Fruit fly (Drosophila melanogaster) Kc167 (cell line): ENCODE results near the gene apolpp.
A peak's percentile ranks its signal among the peaks of the same experiment; 100 is the strongest.

Experiments used
- Myc ChIP-seq: fragments of >200 bp; optimal IDR thresholded peaks from 2 replicates; lab custom pipeline; 2017; ENCODE audit warnings: missing external identifiers
- Sin3A ChIP-seq: fragments of >200 bp; optimal IDR thresholded peaks from 2 replicates; lab custom pipeline; 2018; ENCODE audit warnings: missing external identifiers
- h ChIP-seq: fragments of >200 bp; optimal IDR thresholded peaks from 3 replicates; lab custom pipeline; 2018; ENCODE audit warnings: missing external identifiers
- insv ChIP-seq: fragments of >200 bp; optimal IDR thresholded peaks from 3 replicates; lab custom pipeline; 2018; ENCODE audit warnings: missing external identifiers
- psq ChIP-seq: fragments of >200 bp; optimal IDR thresholded peaks from 2 replicates; lab custom pipeline; 2017; ENCODE audit warnings: missing external identifiers
- ttk ChIP-seq: sonication (Bioruptor generic); optimal IDR thresholded peaks from 2 replicates; lab custom pipeline; 2017; ENCODE audit warnings: missing external identifiers

apolpp gene

DNA sequence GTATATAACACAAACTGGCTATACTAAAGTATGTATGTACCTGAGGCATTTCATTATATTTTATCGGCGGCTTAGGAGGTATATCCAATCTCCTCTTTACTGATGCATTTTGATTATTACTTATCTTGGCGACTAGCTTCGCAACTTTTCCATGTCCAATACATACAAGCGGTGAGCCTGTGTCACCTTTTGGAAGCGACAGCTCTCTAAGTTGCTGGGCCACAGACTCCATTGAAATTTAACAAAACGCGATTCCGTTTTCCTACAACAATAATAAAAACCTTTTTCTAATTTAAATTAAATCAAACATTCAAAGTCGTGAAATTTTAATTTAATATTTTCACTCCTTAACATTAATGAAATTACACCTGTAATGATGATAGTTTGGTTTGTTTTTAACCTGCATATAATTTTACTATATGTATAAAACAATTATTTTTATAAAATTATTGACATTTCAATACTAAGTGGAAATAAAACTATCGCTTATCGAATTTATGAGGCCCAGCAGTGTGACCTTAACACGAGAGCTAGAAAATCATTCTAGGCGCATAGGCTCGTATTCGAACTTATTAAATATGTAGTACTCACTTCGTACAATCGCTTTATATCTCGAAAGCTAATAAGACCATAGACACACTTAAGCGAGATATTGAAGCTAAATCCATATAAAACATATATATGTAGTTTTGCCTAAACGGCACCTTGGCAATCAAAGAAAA, at the start of gene apolpp:
TSS of gene apolpp (plus strand) at position 597 of the 722 bp plus-strand sequence.
- TF ChIP-seq ttk (lab: Kevin White, UChicago) (no peak), insv (lab: Kevin White, UChicago) (no peak), Myc (lab: Kevin White, UChicago) (no peak), h (no peak), psq (lab: Kevin White, UChicago) (no peak), Sin3A (lab: Kevin White, UChicago) (no peak)

DNA sequence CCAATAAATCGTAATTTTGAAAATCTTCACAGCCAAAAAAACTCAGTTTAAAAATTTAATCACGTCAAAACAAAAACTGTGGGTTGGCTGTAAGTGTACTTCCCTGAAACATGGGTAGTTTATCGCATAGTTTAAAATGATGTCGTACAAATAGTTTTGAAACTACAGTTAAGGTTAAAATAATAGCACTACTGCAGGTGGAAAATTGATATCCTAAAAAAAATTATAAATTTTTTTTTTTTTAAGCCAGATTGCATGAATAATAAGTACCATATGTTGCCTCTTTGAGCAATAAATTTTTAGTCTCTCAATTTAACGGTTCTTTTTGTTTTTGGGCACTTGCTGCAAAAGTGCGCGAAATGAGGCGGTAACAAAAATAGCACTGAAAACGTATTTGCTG, 35.7 kb upstream of the apolpp start:
- TF ChIP-seq psq (lab: Kevin White, UChicago) (no peak), h (no peak), Sin3A (lab: Kevin White, UChicago) (no peak), insv (lab: Kevin White, UChicago) (no peak), Myc (lab: Kevin White, UChicago) (no peak), ttk (lab: Kevin White, UChicago) (no peak)

DNA sequence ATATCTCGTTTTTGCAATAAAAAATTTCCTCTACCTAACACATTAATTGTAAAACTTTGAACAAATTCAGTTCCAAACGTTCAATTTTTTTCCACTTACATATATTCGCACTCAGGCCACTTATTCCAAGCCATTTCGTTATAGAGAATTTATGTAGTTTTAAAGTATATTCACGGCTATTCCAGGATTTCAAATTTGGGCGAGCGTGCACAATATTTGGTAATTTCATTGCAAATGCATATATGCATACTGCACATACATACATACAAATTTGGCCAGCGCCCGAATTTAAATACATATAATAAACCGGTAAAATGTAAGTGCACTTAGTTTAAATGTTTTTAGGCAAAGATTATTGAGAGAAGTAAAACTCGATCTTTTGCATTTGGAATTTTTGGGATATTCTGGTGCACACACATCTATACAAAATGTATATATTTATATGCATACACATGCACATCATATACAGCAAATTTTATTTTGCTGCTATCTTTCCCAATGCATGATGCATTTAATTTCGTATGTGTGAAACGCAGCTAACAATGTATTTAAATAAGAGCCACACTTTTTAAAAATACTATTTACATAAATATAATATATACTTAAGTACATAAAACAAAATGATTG, 34.5 kb upstream of the apolpp start:
- TF ChIP-seq h (no peak), psq (lab: Kevin White, UChicago) (no peak), insv (lab: Kevin White, UChicago) (no peak), Myc (lab: Kevin White, UChicago) (no peak), Sin3A (lab: Kevin White, UChicago) (no peak), ttk (lab: Kevin White, UChicago) (no peak)

DNA sequence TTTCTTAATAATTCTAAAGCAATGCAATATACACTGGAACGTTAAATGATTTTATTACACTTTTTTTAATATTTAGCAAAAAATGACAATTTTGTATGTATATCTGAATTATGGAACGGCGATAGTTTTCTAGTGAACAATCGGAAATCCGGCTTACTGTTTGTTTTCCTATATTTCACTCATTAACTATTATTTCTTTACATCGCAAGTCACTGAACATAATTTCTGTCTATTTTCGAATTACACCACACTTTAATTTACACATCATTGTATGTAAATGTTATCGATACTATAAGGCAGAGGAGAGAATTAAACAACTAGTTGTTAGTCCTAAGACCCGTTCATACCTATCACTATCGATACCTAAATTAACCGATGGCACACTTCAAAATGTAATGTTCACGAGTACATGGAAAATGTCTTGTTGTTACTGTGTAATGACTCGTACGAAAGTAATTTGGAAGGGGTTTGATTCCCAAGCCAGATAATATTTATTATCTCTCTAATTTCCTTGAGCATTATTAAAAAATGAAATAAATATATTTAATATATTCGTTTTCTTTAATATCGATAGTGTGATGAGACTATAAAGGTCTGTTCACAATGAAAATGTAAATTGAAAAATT, 33.9 kb upstream of the apolpp start, which contains the start of gene PlexA:
TSS of gene PlexA (minus strand) at position 296 of the 626 bp plus-strand sequence.
- TF ChIP-seq insv (lab: Kevin White, UChicago) = no peak
- no peak for TF ChIP-seq h
- no peak for TF ChIP-seq Myc (lab: Kevin White, UChicago)
- TF ChIP-seq psq (lab: Kevin White, UChicago) = no peak
- no peak for TF ChIP-seq Sin3A (lab: Kevin White, UChicago)
- TF ChIP-seq ttk (lab: Kevin White, UChicago) = no peak

DNA sequence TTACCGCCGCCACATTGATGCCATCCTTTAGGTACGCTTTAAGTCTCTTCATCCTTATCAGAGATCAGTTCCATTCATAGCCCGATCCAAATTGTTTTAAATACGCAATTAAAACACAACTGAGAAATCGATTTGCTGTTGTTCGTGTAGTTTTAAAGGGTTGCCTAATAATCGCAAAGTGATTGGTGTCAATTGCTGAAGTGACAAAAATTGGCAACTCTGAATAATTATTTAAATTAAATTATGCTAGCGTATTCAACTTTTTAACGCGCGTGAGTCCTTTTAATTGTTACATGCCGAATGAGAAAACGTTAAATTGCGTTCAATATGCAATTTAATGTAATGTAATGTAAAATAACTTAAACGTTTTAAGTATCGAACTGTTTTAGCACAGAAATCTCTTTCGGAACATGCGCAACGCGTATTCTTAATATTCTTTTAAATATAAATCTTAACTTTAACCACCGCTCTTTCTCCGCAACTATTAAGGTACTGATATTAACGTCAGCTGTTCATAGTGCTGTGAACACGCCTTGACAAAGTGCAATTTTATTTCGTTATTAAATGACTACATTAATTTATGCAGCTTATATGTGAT, 31.5 kb upstream of the apolpp start, which contains the start of gene Mpv17:
TSS of gene Mpv17 (minus strand) at position 164 of the 598 bp plus-strand sequence.
- TF ChIP-seq Sin3A (lab: Kevin White, UChicago) (no peak), h (no peak), insv (lab: Kevin White, UChicago) (no peak), Myc (lab: Kevin White, UChicago) (no peak), ttk (lab: Kevin White, UChicago) (no peak), psq (lab: Kevin White, UChicago) (no peak)

DNA sequence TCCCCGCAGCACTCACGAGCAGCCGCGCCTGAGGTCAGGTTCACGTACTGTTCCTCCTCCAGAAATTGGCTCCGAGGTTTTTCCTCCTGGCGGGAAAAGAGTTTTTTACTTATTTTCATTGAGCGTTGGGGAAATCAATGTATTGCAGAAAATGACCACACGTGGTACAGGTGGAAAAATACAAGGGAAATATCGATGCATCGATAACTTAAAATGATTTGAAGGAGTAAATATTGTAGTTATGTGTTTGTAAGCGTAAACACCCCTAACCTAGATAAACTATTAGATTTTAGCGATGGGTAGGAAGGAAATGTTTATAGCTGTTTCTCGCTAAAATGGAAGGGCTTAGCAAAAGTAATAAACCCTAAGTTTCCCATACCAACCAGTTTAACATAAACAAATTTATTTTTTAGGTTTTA, 30.1 kb upstream of the apolpp start:
- TF ChIP-seq Myc (lab: Kevin White, UChicago) (no peak), h (no peak), insv (lab: Kevin White, UChicago) (no peak), psq (lab: Kevin White, UChicago) (no peak), Sin3A (lab: Kevin White, UChicago) (no peak), ttk (lab: Kevin White, UChicago) (no peak)

DNA sequence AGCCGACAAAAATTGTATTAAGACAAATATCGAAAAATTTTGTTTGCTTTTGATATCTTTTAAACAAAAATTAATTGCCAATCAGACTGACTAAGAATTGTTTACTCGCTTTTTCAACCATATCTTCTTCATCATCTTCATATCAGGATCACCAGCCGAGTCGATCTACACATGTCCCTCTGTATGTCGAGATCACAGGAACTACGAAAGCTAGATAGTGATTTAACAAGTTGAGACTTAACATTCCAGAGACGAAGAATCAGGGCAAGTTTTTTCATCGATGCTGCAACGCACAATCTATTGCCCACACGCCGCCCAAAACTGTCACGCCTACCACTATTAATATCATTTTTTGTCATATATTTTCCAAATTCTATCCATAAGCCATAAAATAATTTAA, 29.6 kb upstream of the apolpp start, which contains the start of gene ATPsynbeta:
TSS of gene ATPsynbeta (plus strand) at position 348 of the 400 bp plus-strand sequence.
- TF ChIP-seq insv (lab: Kevin White, UChicago) (no peak), psq (lab: Kevin White, UChicago) (no peak), h (no peak)

DNA sequence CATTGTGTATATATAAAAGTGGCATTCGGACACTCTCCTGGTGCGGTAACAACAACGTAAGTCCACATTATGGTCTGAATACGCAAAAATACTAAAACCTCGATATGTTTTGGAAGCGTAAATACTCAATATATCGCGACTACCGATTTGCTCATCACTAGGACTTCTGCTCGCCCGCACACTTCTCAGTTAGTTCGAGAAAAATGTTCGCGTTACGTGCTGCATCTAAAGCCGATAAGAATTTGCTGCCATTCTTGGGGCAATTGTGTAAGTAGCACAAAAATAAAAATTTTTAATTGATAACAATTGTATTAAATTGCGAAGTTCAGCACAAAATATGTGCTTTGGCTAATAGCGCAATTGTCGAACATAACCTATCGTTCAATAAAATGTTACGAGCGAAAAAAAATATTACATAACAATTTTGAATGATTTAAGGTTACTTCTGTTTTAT, 29.1 kb upstream of the apolpp start, which contains the start of gene CG11076:
TSS of gene CG11076 (minus strand) at position 71 of the 454 bp plus-strand sequence.
- no peak for TF ChIP-seq ttk (lab: Kevin White, UChicago)

DNA sequence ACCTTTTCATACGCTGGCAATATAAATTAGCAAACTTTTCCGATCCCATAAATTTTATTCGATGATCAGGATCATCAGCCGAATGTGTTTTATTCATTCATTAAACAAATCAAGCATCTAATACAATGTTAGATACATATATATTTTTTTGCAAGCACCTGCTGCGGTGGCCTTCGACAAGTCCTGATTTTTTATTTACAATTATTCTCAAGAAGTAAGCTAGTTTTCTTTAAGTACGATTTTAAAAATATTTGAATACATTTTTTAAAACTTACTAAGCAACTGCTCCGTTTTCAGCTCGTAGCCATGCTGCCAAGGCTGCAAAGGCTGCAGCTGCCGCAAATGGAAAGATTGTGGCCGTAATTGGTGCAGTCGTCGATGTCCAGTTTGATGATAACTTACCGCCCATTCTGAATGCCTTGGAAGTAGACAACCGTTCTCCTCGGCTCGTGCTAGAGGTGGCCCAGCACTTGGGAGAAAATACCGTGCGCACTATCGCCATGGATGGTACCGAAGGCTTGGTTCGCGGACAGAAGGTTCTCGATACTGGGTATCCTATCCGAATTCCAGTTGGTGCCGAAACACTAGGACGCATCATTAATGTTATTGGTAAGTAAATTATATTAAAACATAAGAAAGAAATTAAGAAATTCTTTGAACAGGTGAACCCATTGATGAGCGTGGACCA, 28.0 kb upstream of the apolpp start:
- TF ChIP-seq h (no peak), ttk (lab: Kevin White, UChicago) (peak; percentile 35)

DNA sequence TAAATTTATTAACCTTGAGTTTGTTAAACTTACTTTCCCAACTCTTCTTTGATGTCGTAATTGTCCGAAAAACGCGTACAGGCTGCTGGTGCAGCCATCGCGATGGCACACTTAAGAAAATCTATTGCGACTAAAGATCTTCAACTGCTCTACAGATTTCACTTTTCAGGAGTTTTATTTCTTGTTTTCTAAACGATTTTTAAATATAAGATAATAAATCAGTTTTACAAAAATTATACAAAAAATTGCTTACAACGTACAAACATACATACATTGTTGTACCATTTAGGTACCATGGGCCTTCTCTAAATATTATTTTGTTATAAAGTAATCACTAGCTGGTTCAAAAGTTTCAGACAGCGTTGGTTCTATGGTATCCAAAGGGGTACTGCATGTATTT, 10.3 kb upstream of the apolpp start:
- TF ChIP-seq Myc (lab: Kevin White, UChicago) (no peak), h (no peak), ttk (lab: Kevin White, UChicago) (no peak), insv (lab: Kevin White, UChicago) (no peak), Sin3A (lab: Kevin White, UChicago) (no peak), psq (lab: Kevin White, UChicago) (no peak)

DNA sequence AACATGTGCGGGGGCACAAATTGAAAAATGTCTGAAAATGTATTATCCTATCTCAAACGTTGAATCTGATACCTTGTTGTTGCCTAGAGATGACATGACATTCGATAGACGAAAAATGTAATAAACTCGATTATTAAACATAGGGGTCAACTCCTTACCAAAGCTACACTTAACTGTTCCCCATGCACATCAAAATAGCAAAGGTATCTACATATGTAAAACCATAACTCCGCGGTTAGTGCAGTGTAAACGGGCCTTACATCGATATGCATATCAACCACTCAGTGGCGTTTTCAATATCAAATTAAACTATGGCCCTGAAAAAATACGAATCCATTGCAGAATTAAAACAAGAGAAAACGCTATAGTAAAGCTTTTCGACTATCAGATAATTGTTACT, 9.5 kb upstream of the apolpp start:
- TF ChIP-seq psq (lab: Kevin White, UChicago) = no peak
- no peak for TF ChIP-seq Myc (lab: Kevin White, UChicago)
- no peak for TF ChIP-seq ttk (lab: Kevin White, UChicago)
- TF ChIP-seq Sin3A (lab: Kevin White, UChicago) = no peak
- TF ChIP-seq h = no peak
- TF ChIP-seq insv (lab: Kevin White, UChicago) = no peak
